Worm (Caenorhabditis elegans): ENCODE results near the gene old-2.
A peak's percentile ranks its signal among the peaks of the same experiment; 100 is the strongest.

- no peak for TF ChIP-seq pha-4 (tag; optimal IDR thresholded peaks at IDR 0.05)
- no peak for TF ChIP-seq lin-39 (tag; optimal IDR thresholded peaks at IDR 0.05)
- TF ChIP-seq unc-39 (tag; optimal IDR thresholded peaks at IDR 0.05): no peak
- TF ChIP-seq skn-1 (tag; optimal IDR thresholded peaks at IDR 0.05): no peak
- TF ChIP-seq nhr-11 (tag; optimal IDR thresholded peaks at IDR 0.05): no peak
- no peak for TF ChIP-seq egl-27 (tag; optimal IDR thresholded peaks at IDR 0.05)
- no peak for TF ChIP-seq nhr-77 (tag; optimal IDR thresholded peaks at IDR 0.05)
- no peak for TF ChIP-seq unc-62 (GFP tag; optimal IDR thresholded peaks at IDR 0.05)
- no peak for TF ChIP-seq ceh-9 (tag; optimal IDR thresholded peaks at IDR 0.05)
- TF ChIP-seq nhr-76 (tag; optimal IDR thresholded peaks at IDR 0.05): no peak
- peak; percentile 30 for TF ChIP-seq nhr-25 (tag; optimal IDR thresholded peaks at IDR 0.05)
- TF ChIP-seq elt-2 (tag; optimal IDR thresholded peaks at IDR 0.05): no peak
- no peak for TF ChIP-seq zag-1 (tag; optimal IDR thresholded peaks at IDR 0.05)
Observed at ce11 chrII:9880826-9881225, 31.4 kb upstream of the old-2 start, which contains the start of gene C08H9.15.

Data from whole organism, L3 larva.